Fruit fly (Drosophila melanogaster) whole organism, prepupa: ENCODE results near the gene Os-C.

Source experiments
- Blimp-1 ChIP-seq: fragments of 200-800 bp; sonication (Bioruptor generic); optimal IDR thresholded peaks from 3 replicates; lab custom pipeline; 2017; ENCODE audit warnings: missing biosample characterization, missing genetic modification characterization, mild to moderate bottlenecking, moderate library complexity, missing genetic modification reagents
- CG10631 ChIP-seq: fragments of 200-800 bp; sonication (Bioruptor generic); optimal IDR thresholded peaks from 2 replicates; lab custom pipeline; 2016; ENCODE audit warnings: missing biosample characterization, missing genetic modification characterization
- CG10669 ChIP-seq: fragments of 200-800 bp; sonication (Bioruptor generic); optimal IDR thresholded peaks from 3 replicates; lab custom pipeline; 2018; ENCODE audit warnings: missing biosample characterization, mild to moderate bottlenecking, missing genetic modification characterization, moderate library complexity
- CG11902 ChIP-seq: fragments of 200-800 bp; sonication (Bioruptor generic); optimal IDR thresholded peaks from 3 replicates; lab custom pipeline; 2016; ENCODE audit warnings: missing biosample characterization, missing genetic modification characterization
- CG15336 ChIP-seq: fragments of 200-800 bp; sonication (Bioruptor generic); IDR thresholded peaks from 2 replicates; pipeline ENCODE4 v1.3.6; 2022; ENCODE audit warnings: missing biosample characterization, missing genetic modification characterization
- CG16779 ChIP-seq: fragments of 200-800 bp; sonication (Bioruptor generic); optimal IDR thresholded peaks from 3 replicates; lab custom pipeline; 2017; ENCODE audit warnings: missing biosample characterization, mild to moderate bottlenecking, missing genetic modification characterization
- CG31627 ChIP-seq: fragments of 200-800 bp; sonication (Bioruptor generic); optimal IDR thresholded peaks from 3 replicates; lab custom pipeline; 2016; ENCODE audit warnings: missing biosample characterization, missing genetic modification characterization
- CG32006 ChIP-seq: fragments of 200-800 bp; sonication (Bioruptor generic); optimal IDR thresholded peaks from 3 replicates; lab custom pipeline; 2017; ENCODE audit warnings: missing biosample characterization, mild to moderate bottlenecking, missing genetic modification characterization
- CG4318 ChIP-seq: fragments of 200-800 bp; sonication (Bioruptor generic); optimal IDR thresholded peaks from 3 replicates; lab custom pipeline; 2017; ENCODE audit warnings: missing biosample characterization, mild to moderate bottlenecking, missing genetic modification characterization
- CG6276 ChIP-seq: fragments of 200-800 bp; sonication (Bioruptor generic); optimal IDR thresholded peaks from 2 replicates; lab custom pipeline; 2017; ENCODE audit warnings: missing biosample characterization, mild to moderate bottlenecking, missing genetic modification characterization
- CG6792 ChIP-seq: fragments of 200-800 bp; sonication (Bioruptor generic); optimal IDR thresholded peaks from 3 replicates; lab custom pipeline; 2016; ENCODE audit warnings: missing biosample characterization, missing genetic modification characterization
- CG6808 ChIP-seq: fragments of 200-800 bp; sonication (Bioruptor generic); optimal IDR thresholded peaks from 3 replicates; lab custom pipeline; 2017; ENCODE audit warnings: missing biosample characterization, missing genetic modification characterization, mild to moderate bottlenecking, moderate library complexity, missing genetic modification reagents
- CG6854 ChIP-seq: fragments of 200-800 bp; sonication (Bioruptor generic); optimal IDR thresholded peaks from 2 replicates; lab custom pipeline; 2017; ENCODE audit warnings: missing biosample characterization, mild to moderate bottlenecking, missing genetic modification characterization
- CG7368 ChIP-seq: fragments of 200-800 bp; sonication (Bioruptor generic); optimal IDR thresholded peaks from 3 replicates; lab custom pipeline; 2016; ENCODE audit warnings: missing biosample characterization, missing genetic modification characterization
- CG8119 ChIP-seq: fragments of 200-800 bp; sonication (Bioruptor generic); IDR thresholded peaks from 3 replicates; pipeline ENCODE4 v1.3.6; 2022; ENCODE audit warnings: missing biosample characterization, missing genetic modification characterization
- CG8632 ChIP-seq: fragments of 200-800 bp; sonication (Bioruptor generic); optimal IDR thresholded peaks from 3 replicates; lab custom pipeline; 2016; ENCODE audit warnings: missing biosample characterization, missing genetic modification characterization
- Eip78C ChIP-seq: fragments of 200-800 bp; sonication (Bioruptor generic); peaks from one replicate; lab custom pipeline; 2016; ENCODE audit warnings: missing biosample characterization, missing genetic modification characterization
- Eip93F ChIP-seq: fragments of 200-800 bp; sonication (Bioruptor generic); optimal IDR thresholded peaks from 2 replicates; lab custom pipeline; 2016; ENCODE audit warnings: missing biosample characterization, mild to moderate bottlenecking, missing genetic modification characterization
- Ets21C ChIP-seq: fragments of 200-800 bp; sonication (Bioruptor generic); optimal IDR thresholded peaks from 3 replicates; lab custom pipeline; 2016; ENCODE audit warnings: missing biosample characterization, missing genetic modification characterization
- Ets96B ChIP-seq: fragments of 200-800 bp; optimal IDR thresholded peaks from 2 replicates; lab custom pipeline; 2019; ENCODE audit warnings: missing biosample characterization, mild to moderate bottlenecking, missing genetic modification characterization, moderate library complexity
- Hr39 ChIP-seq: fragments of 200-800 bp; sonication (Bioruptor generic); optimal IDR thresholded peaks from 2 replicates; lab custom pipeline; 2016; ENCODE audit warnings: missing biosample characterization, missing genetic modification characterization
- Hr4 ChIP-seq: fragments of 200-800 bp; sonication (Bioruptor generic); optimal IDR thresholded peaks from 3 replicates; lab custom pipeline; 2016; ENCODE audit warnings: missing biosample characterization, missing genetic modification characterization
- Lpt ChIP-seq: fragments of 200-800 bp; sonication (Bioruptor generic); optimal IDR thresholded peaks from 3 replicates; lab custom pipeline; 2016; ENCODE audit warnings: missing biosample characterization, missing genetic modification characterization
- Met ChIP-seq: fragments of 200-800 bp; sonication (Bioruptor generic); optimal IDR thresholded peaks from 3 replicates; lab custom pipeline; 2016; ENCODE audit warnings: missing biosample characterization, missing genetic modification characterization
- OdsH ChIP-seq: fragments of 200-800 bp; sonication (Bioruptor generic); optimal IDR thresholded peaks from 3 replicates; lab custom pipeline; 2016; ENCODE audit warnings: missing biosample characterization, missing genetic modification characterization
- Smox ChIP-seq: fragments of 200-800 bp; sonication (Bioruptor generic); optimal IDR thresholded peaks from 3 replicates; lab custom pipeline; 2016; ENCODE audit warnings: missing biosample characterization, missing genetic modification characterization
- Sox102F ChIP-seq: fragments of 200-800 bp; sonication (Bioruptor generic); optimal IDR thresholded peaks from 2 replicates; lab custom pipeline; 2016; ENCODE audit warnings: missing biosample characterization, mild to moderate bottlenecking, missing genetic modification characterization
- Sox14 ChIP-seq: fragments of 200-800 bp; sonication (Bioruptor generic); optimal IDR thresholded peaks from 3 replicates; lab custom pipeline; 2016; ENCODE audit warnings: missing biosample characterization, missing genetic modification characterization
- achi ChIP-seq: fragments of 200-800 bp; sonication (Bioruptor generic); optimal IDR thresholded peaks from 3 replicates; lab custom pipeline; 2016; ENCODE audit warnings: missing biosample characterization, missing genetic modification characterization
- acj6 ChIP-seq: fragments of 200-800 bp; sonication (Bioruptor generic); optimal IDR thresholded peaks from 3 replicates; lab custom pipeline; 2016; ENCODE audit warnings: missing biosample characterization, missing genetic modification characterization
- cyc ChIP-seq: fragments of 200-800 bp; sonication (Bioruptor generic); optimal IDR thresholded peaks from 3 replicates; lab custom pipeline; 2016; ENCODE audit warnings: missing biosample characterization, missing genetic modification characterization
- dac ChIP-seq: fragments of 200-800 bp; sonication (Bioruptor generic); optimal IDR thresholded peaks from 2 replicates; lab custom pipeline; 2017; ENCODE audit warnings: missing biosample characterization, mild to moderate bottlenecking, missing genetic modification characterization
- dsx ChIP-seq: fragments of 200-800 bp; optimal IDR thresholded peaks from 3 replicates; lab custom pipeline; 2019; ENCODE audit warnings: missing biosample characterization, mild to moderate bottlenecking, missing genetic modification characterization, moderate library complexity; ENCODE audit not compliant: poor library complexity, severe bottlenecking
- eg ChIP-seq: fragments of 200-800 bp; sonication (Bioruptor generic); IDR thresholded peaks from 3 replicates; pipeline ENCODE4 v1.3.6; 2022; ENCODE audit warnings: missing biosample characterization, missing genetic modification characterization
- esn ChIP-seq: fragments of 200-800 bp; sonication (Bioruptor generic); optimal IDR thresholded peaks from 2 replicates; lab custom pipeline; 2016; ENCODE audit warnings: missing biosample characterization, mild to moderate bottlenecking, missing genetic modification characterization, moderate library complexity
- fd59A ChIP-seq: fragments of 200-800 bp; sonication (Bioruptor generic); optimal IDR thresholded peaks from 2 replicates; lab custom pipeline; 2017; ENCODE audit warnings: missing biosample characterization, mild to moderate bottlenecking, missing genetic modification characterization, missing genetic modification reagents
- fd85E ChIP-seq: fragments of 200-800 bp; sonication (Bioruptor generic); optimal IDR thresholded peaks from 3 replicates; lab custom pipeline; 2016; ENCODE audit warnings: missing biosample characterization, missing genetic modification characterization
- fkh ChIP-seq: fragments of 200-800 bp; sonication (Bioruptor generic); optimal IDR thresholded peaks from 3 replicates; lab custom pipeline; 2017; ENCODE audit warnings: missing biosample characterization, mild to moderate bottlenecking, missing genetic modification characterization, moderate library complexity
- lz ChIP-seq: fragments of 200-800 bp; sonication (Bioruptor generic); optimal IDR thresholded peaks from 3 replicates; lab custom pipeline; 2016; ENCODE audit warnings: missing biosample characterization, missing genetic modification characterization
- net ChIP-seq: fragments of 200-800 bp; sonication (Bioruptor generic); optimal IDR thresholded peaks from 3 replicates; lab custom pipeline; 2016; ENCODE audit warnings: missing biosample characterization, missing genetic modification characterization
- pdm3 ChIP-seq: fragments of 200-800 bp; sonication (Bioruptor generic); optimal IDR thresholded peaks from 3 replicates; lab custom pipeline; 2016; ENCODE audit warnings: missing biosample characterization, missing genetic modification characterization
- salr ChIP-seq, 2 experiments: fragments of 200-800 bp; sonication (Bioruptor generic); optimal IDR thresholded peaks; 3 replicates each; lab custom pipeline; 2016 to 2018; ENCODE audit warnings: missing biosample characterization in 2 of 2, missing genetic modification characterization in 2 of 2, mild to moderate bottlenecking in 1 of 2
- svp ChIP-seq: fragments of 200-800 bp; sonication (Bioruptor generic); peaks from one replicate; lab custom pipeline; 2016; ENCODE audit warnings: missing biosample characterization, missing genetic modification characterization
- topi ChIP-seq: fragments of 200-800 bp; sonication (Bioruptor generic); optimal IDR thresholded peaks from 3 replicates; lab custom pipeline; 2016; ENCODE audit warnings: missing biosample characterization, missing genetic modification characterization

Os-C gene

dm6 chr3R:7966544-7967264, 12.1 kb upstream of the Os-C start (continued):
- no peak for TF ChIP-seq cyc
- no peak for TF ChIP-seq Sox102F
- TF ChIP-seq Ets96B (tag; lab: Kevin White, UChicago), result no peak
- no peak for TF ChIP-seq CG8632 (GFP tag; lab: Kevin White, UChicago)
- peak; percentile 85 for TF ChIP-seq Blimp-1 (GFP tag; lab: Kevin White, UChicago)
- TF ChIP-seq salr (GFP tag; optimal IDR thresholded peaks at IDR 0.05; lab: Kevin White, UChicago), result no peak
- TF ChIP-seq CG6808 (GFP tag; lab: Kevin White, UChicago), result no peak
- peak; percentile 70 for TF ChIP-seq Eip78C (GFP tag; lab: Kevin White, UChicago)
- no peak for TF ChIP-seq CG31627 (GFP tag; lab: Kevin White, UChicago)
- no peak for TF ChIP-seq achi (GFP tag; lab: Kevin White, UChicago)

- TF ChIP-seq CG16779 (tag; lab: Kevin White, UChicago) (no peak), Blimp-1 (GFP tag; lab: Kevin White, UChicago) (no peak), esn (GFP tag; lab: Kevin White, UChicago) (peak; percentile 49), dac (GFP tag; lab: Kevin White, UChicago) (no peak), Eip78C (GFP tag; lab: Kevin White, UChicago) (peak; percentile 85), fd59A (GFP tag; lab: Kevin White, UChicago) (peak; percentile 30), CG10669 (GFP tag; lab: Kevin White, UChicago) (no peak), fkh (GFP tag; lab: Kevin White, UChicago) (no peak), CG11902 (GFP tag; lab: Kevin White, UChicago) (peak; percentile 16), Lpt (GFP tag; lab: Kevin White, UChicago) (no peak), CG31627 (GFP tag; lab: Kevin White, UChicago) (peak; percentile 49), fd85E (GFP tag; lab: Kevin White, UChicago) (no peak), acj6 (GFP tag; lab: Kevin White, UChicago) (peak; percentile 5), CG8119 (GFP tag; lab: Robert Waterston, UW) (no peak), eg (GFP tag; lab: Robert Waterston, UW) (no peak), Ets21C (GFP tag; lab: Kevin White, UChicago) (no peak), OdsH (GFP tag; lab: Kevin White, UChicago) (peak; percentile 6), CG8632 (GFP tag; lab: Kevin White, UChicago) (no peak), Hr39 (GFP tag; lab: Kevin White, UChicago) (no peak), pdm3 (peak; percentile 29), Sox14 (GFP tag; lab: Kevin White, UChicago) (no peak), lz (GFP tag; lab: Kevin White, UChicago) (peak; percentile 29), CG32006 (peak; percentile 67), CG6792 (GFP tag; lab: Kevin White, UChicago) (no peak), CG10631 (peak; percentile 30), topi (GFP tag; lab: Kevin White, UChicago) (peak; percentile 5), CG6854 (no peak), CG6808 (GFP tag; lab: Kevin White, UChicago) (peak; percentile 35), Eip93F (no peak), Hr4 (peak; percentile 38), salr (GFP tag; optimal IDR thresholded peaks at IDR 0.05; lab: Kevin White, UChicago) (peak in 1 of 2 experiments; percentile 72), cyc (peak; percentile 6), Met (peak; percentile 35), CG4318 (GFP tag; lab: Kevin White, UChicago) (peak; percentile 52), CG15336 (no peak), CG7368 (GFP tag; lab: Kevin White, UChicago) (no peak), dsx (GFP tag; lab: Kevin White, UChicago) (no peak), svp (GFP tag; lab: Kevin White, UChicago) (no peak), Smox (GFP tag; lab: Kevin White, UChicago) (peak; percentile 38), net (GFP tag; lab: Kevin White, UChicago) (no peak), CG6276 (GFP tag; lab: Kevin White, UChicago) (no peak)
These were observed 11.4 kb upstream of the Os-C start, which contains the start of gene dsx for dm6 chr3R:7967347-7967746. TSS of gene dsx (minus strand) at chr3R:7967408.
